Fruit fly (Drosophila melanogaster) whole organism, embryonic: ENCODE results near the gene CG18179.

Experiments
- ATbp ChIP-seq: fragments of 200-800 bp; sonication (Bioruptor generic); optimal IDR thresholded peaks from 2 replicates; lab custom pipeline; 2017; ENCODE audit warnings: missing biosample characterization, mild to moderate bottlenecking, missing genetic modification characterization, missing genetic modification reagents
- CG1024 ChIP-seq: fragments of 200-800 bp; sonication (Bioruptor generic); IDR thresholded peaks from 2 replicates; pipeline ENCODE4 v1.3.6; 2022; ENCODE audit warnings: missing biosample characterization, missing genetic modification characterization
- CG11456 ChIP-seq: fragments of 200-800 bp; sonication (Bioruptor generic); IDR thresholded peaks from 3 replicates; pipeline ENCODE4 v1.3.6; 2022; ENCODE audit warnings: missing biosample characterization, missing genetic modification characterization
- CG11504 ChIP-seq: fragments of 200-800 bp; sonication (Bioruptor generic); optimal IDR thresholded peaks from 3 replicates; lab custom pipeline; 2019; ENCODE audit warnings: missing biosample characterization, mild to moderate bottlenecking, missing genetic modification characterization, moderate library complexity
- CG14667 ChIP-seq: fragments of 200-800 bp; sonication (Bioruptor generic); IDR thresholded peaks from 2 replicates; pipeline ENCODE4 v1.3.6; 2022; ENCODE audit warnings: missing biosample characterization, missing genetic modification characterization
- CG17568 ChIP-seq: fragments of 200-800 bp; sonication (Bioruptor generic); optimal IDR thresholded peaks from 2 replicates; lab custom pipeline; 2018; ENCODE audit warnings: missing biosample characterization, mild to moderate bottlenecking, missing genetic modification characterization, moderate library complexity
- CG17829 ChIP-seq: fragments of 200-800 bp; optimal IDR thresholded peaks from 2 replicates; lab custom pipeline; 2019; ENCODE audit warnings: missing biosample characterization, mild to moderate bottlenecking, missing genetic modification characterization, moderate library complexity
- CG2120 ChIP-seq: fragments of 200-800 bp; sonication (Bioruptor generic); optimal IDR thresholded peaks from 3 replicates; lab custom pipeline; 2016; ENCODE audit warnings: missing biosample characterization, missing genetic modification characterization
- CG2712 ChIP-seq: fragments of 200-800 bp; optimal IDR thresholded peaks from 3 replicates; lab custom pipeline; 2019; ENCODE audit warnings: missing biosample characterization, mild to moderate bottlenecking, missing genetic modification characterization, moderate library complexity
- CG30020 ChIP-seq: fragments of 200-800 bp; optimal IDR thresholded peaks from 2 replicates; lab custom pipeline; 2019; ENCODE audit warnings: missing biosample characterization, mild to moderate bottlenecking, missing genetic modification characterization, moderate library complexity
- CG31441 ChIP-seq: fragments of 200-800 bp; sonication (Bioruptor generic); IDR thresholded peaks from 2 replicates; pipeline ENCODE4 v1.3.6; 2022; ENCODE audit warnings: missing biosample characterization, missing genetic modification characterization
- CG33213 ChIP-seq: fragments of 200-800 bp; sonication (Bioruptor generic); optimal IDR thresholded peaks from 3 replicates; lab custom pipeline; 2016; ENCODE audit warnings: missing biosample characterization, missing genetic modification characterization
- CG4404 ChIP-seq: fragments of 200-800 bp; sonication (Bioruptor generic); IDR thresholded peaks from 2 replicates; pipeline ENCODE4 v1.3.6; 2022; ENCODE audit warnings: missing biosample characterization, missing genetic modification characterization
- CG6254 ChIP-seq: fragments of 200-800 bp; sonication (Bioruptor generic); optimal IDR thresholded peaks from 3 replicates; lab custom pipeline; 2017; ENCODE audit warnings: mild to moderate bottlenecking, missing biosample characterization, missing genetic modification reagents, missing genetic modification characterization
- CG6683 ChIP-seq: fragments of 200-800 bp; sonication (Bioruptor generic); optimal IDR thresholded peaks from 2 replicates; lab custom pipeline; 2017; ENCODE audit warnings: missing biosample characterization, mild to moderate bottlenecking, missing genetic modification characterization, missing genetic modification reagents
- CG6813 ChIP-seq: fragments of 200-800 bp; sonication (Bioruptor generic); optimal IDR thresholded peaks from 2 replicates; lab custom pipeline; 2017; ENCODE audit warnings: missing biosample characterization, missing genetic modification characterization, mild to moderate bottlenecking, moderate library complexity, missing genetic modification reagents
- CG8924 ChIP-seq: fragments of 200-800 bp; optimal IDR thresholded peaks from 3 replicates; lab custom pipeline; 2019; ENCODE audit warnings: missing biosample characterization, mild to moderate bottlenecking, missing genetic modification characterization, moderate library complexity
- D ChIP-seq, 2 experiments: fragments of 200-800 bp in 1 of 2; fragments of >200 bp in 1 of 2; sonication (Bioruptor generic) in 1 of 2; optimal IDR thresholded peaks; 2 replicates in 1 of 2; 3 replicates in 1 of 2; lab custom pipeline; 2017; ENCODE audit warnings: mild to moderate bottlenecking in 1 of 2, missing biosample characterization in 1 of 2, missing genetic modification characterization in 1 of 2, missing genetic modification reagents in 1 of 2
- D19A ChIP-seq: fragments of 200-800 bp; optimal IDR thresholded peaks from 3 replicates; lab custom pipeline; 2019; ENCODE audit warnings: missing biosample characterization, mild to moderate bottlenecking, missing genetic modification characterization, moderate library complexity
- Deaf1 ChIP-seq: fragments of 200-800 bp; optimal IDR thresholded peaks from 3 replicates; lab custom pipeline; 2019; ENCODE audit warnings: missing biosample characterization, mild to moderate bottlenecking, missing genetic modification characterization, moderate library complexity
- HLHmδ ChIP-seq: fragments of 200-800 bp; sonication (Bioruptor generic); optimal IDR thresholded peaks from 2 replicates; lab custom pipeline; 2018; ENCODE audit warnings: missing biosample characterization, mild to moderate bottlenecking, missing genetic modification characterization, moderate library complexity
- NC2β ChIP-seq: fragments of 200-800 bp; sonication (Bioruptor generic); optimal IDR thresholded peaks from 2 replicates; lab custom pipeline; 2016; ENCODE audit warnings: missing biosample characterization, missing genetic modification characterization
- Nf-YC ChIP-seq: fragments of 200-800 bp; optimal IDR thresholded peaks from 3 replicates; lab custom pipeline; 2019; ENCODE audit warnings: missing biosample characterization, mild to moderate bottlenecking, missing genetic modification characterization, moderate library complexity
- Oli ChIP-seq: fragments of 200-800 bp; sonication (Bioruptor generic); optimal IDR thresholded peaks from 2 replicates; lab custom pipeline; 2018; ENCODE audit warnings: missing biosample characterization, mild to moderate bottlenecking, missing genetic modification characterization, moderate library complexity
- Xrp1 ChIP-seq: fragments of 200-800 bp; sonication (Bioruptor generic); IDR thresholded peaks from 2 replicates; pipeline ENCODE4 v1.3.6; 2022; ENCODE audit warnings: missing biosample characterization, missing genetic modification characterization
- aop ChIP-seq: fragments of 200-800 bp; sonication (Bioruptor generic); IDR thresholded peaks from 2 replicates; pipeline ENCODE4 v1.3.6; 2022; ENCODE audit warnings: missing biosample characterization, missing genetic modification characterization
- ash1 ChIP-seq: fragments of 200-800 bp; sonication (Bioruptor generic); optimal IDR thresholded peaks from 2 replicates; lab custom pipeline; 2018; ENCODE audit warnings: missing biosample characterization, mild to moderate bottlenecking, missing genetic modification characterization
- bcd ChIP-seq: fragments of 200-800 bp; sonication (Bioruptor generic); optimal IDR thresholded peaks from 2 replicates; lab custom pipeline; 2017; ENCODE audit warnings: missing biosample characterization, mild to moderate bottlenecking, missing genetic modification characterization
- caup ChIP-seq: fragments of 200-800 bp; sonication (Bioruptor generic); optimal IDR thresholded peaks from 3 replicates; lab custom pipeline; 2017; ENCODE audit warnings: missing biosample characterization, mild to moderate bottlenecking, missing genetic modification characterization, moderate library complexity; ENCODE audit not compliant: severe bottlenecking
- chif ChIP-seq, 2 experiments: fragments of 200-800 bp; sonication (Bioruptor generic); optimal IDR thresholded peaks; 3 replicates each; lab custom pipeline; 2016; ENCODE audit warnings: missing biosample characterization in 2 of 2, missing genetic modification characterization in 2 of 2
- chm ChIP-seq: fragments of 200-800 bp; sonication (Bioruptor generic); IDR thresholded peaks from 2 replicates; pipeline ENCODE4 v1.3.6; 2022; ENCODE audit warnings: missing biosample characterization, missing genetic modification characterization
- crol ChIP-seq: fragments of 200-800 bp; sonication (Bioruptor generic); IDR thresholded peaks from 2 replicates; pipeline ENCODE4 v1.3.6; 2022; ENCODE audit warnings: missing biosample characterization, missing genetic modification characterization
- emc ChIP-seq: fragments of 200-800 bp; sonication (Bioruptor generic); optimal IDR thresholded peaks from 2 replicates; lab custom pipeline; 2016; ENCODE audit warnings: missing biosample characterization, missing genetic modification characterization
- gro ChIP-seq: fragments of 200-800 bp; sonication (Bioruptor generic); optimal IDR thresholded peaks from 2 replicates; lab custom pipeline; 2016; ENCODE audit warnings: missing biosample characterization, missing genetic modification characterization
- ind ChIP-seq: fragments of 200-800 bp; sonication (Bioruptor generic); optimal IDR thresholded peaks from 3 replicates; lab custom pipeline; 2016; ENCODE audit warnings: missing biosample characterization, missing genetic modification characterization
- kay ChIP-seq: fragments of 200-800 bp; sonication (Bioruptor generic); optimal IDR thresholded peaks from 2 replicates; lab custom pipeline; 2016; ENCODE audit warnings: missing biosample characterization, missing genetic modification characterization
- klu ChIP-seq: fragments of 200-800 bp; sonication (Bioruptor generic); IDR thresholded peaks from 2 replicates; pipeline ENCODE4 v1.3.6; 2022; ENCODE audit warnings: missing biosample characterization, missing genetic modification characterization
- knrl ChIP-seq: fragments of 200-800 bp; sonication (Bioruptor generic); IDR thresholded peaks from 3 replicates; pipeline ENCODE4 v1.3.6; 2022; ENCODE audit warnings: missing biosample characterization, missing genetic modification characterization; ENCODE audit not compliant: partially characterized antibody
- lilli ChIP-seq: fragments of 200-800 bp; sonication (Bioruptor generic); optimal IDR thresholded peaks from 3 replicates; lab custom pipeline; 2016; ENCODE audit warnings: missing biosample characterization, missing genetic modification characterization
- lov ChIP-seq, 2 experiments: fragments of 200-800 bp in 1 of 2; fragments of >200 bp in 1 of 2; sonication (Bioruptor generic) in 1 of 2; IDR thresholded peaks in 1 of 2; optimal IDR thresholded peaks in 1 of 2; 2 replicates in 1 of 2; 3 replicates in 1 of 2; pipeline versions ENCODE4 v1.3.6 to Lab custom; 2017 to 2022; ENCODE audit warnings: missing biosample characterization in 1 of 2, missing genetic modification characterization in 1 of 2
- nmo ChIP-seq: fragments of 200-800 bp; sonication (Bioruptor generic); optimal IDR thresholded peaks from 2 replicates; lab custom pipeline; 2018; ENCODE audit warnings: missing biosample characterization, mild to moderate bottlenecking, missing genetic modification characterization, moderate library complexity
- p53 ChIP-seq: fragments of 200-800 bp; sonication (Bioruptor generic); optimal IDR thresholded peaks from 2 replicates; lab custom pipeline; 2016; ENCODE audit warnings: missing biosample characterization, missing genetic modification characterization
- pzg ChIP-seq: fragments of 200-800 bp; sonication (Bioruptor generic); optimal IDR thresholded peaks from 3 replicates; lab custom pipeline; 2018; ENCODE audit warnings: missing biosample characterization, mild to moderate bottlenecking, missing genetic modification characterization, moderate library complexity
- rib ChIP-seq: fragments of 200-800 bp; sonication (Bioruptor generic); IDR thresholded peaks from 2 replicates; pipeline ENCODE4 v1.3.6; 2022; ENCODE audit warnings: missing biosample characterization, missing genetic modification characterization
- scrt ChIP-seq: fragments of 200-800 bp; sonication (Bioruptor generic); optimal IDR thresholded peaks from 2 replicates; lab custom pipeline; 2018; ENCODE audit warnings: missing biosample characterization, mild to moderate bottlenecking, missing genetic modification characterization, moderate library complexity
- sd ChIP-seq: fragments of 200-800 bp; sonication (Bioruptor generic); optimal IDR thresholded peaks from 3 replicates; lab custom pipeline; 2018; ENCODE audit warnings: missing biosample characterization, mild to moderate bottlenecking, missing genetic modification characterization, moderate library complexity
- sug ChIP-seq: fragments of 200-800 bp; optimal IDR thresholded peaks from 2 replicates; lab custom pipeline; 2019; ENCODE audit warnings: missing biosample characterization, mild to moderate bottlenecking, missing genetic modification characterization, moderate library complexity
- toy ChIP-seq: fragments of 200-800 bp; sonication (Bioruptor generic); IDR thresholded peaks from 2 replicates; pipeline ENCODE4 v1.3.6; 2022; ENCODE audit warnings: missing biosample characterization, missing genetic modification characterization
- tup ChIP-seq: fragments of 200-800 bp; sonication (Bioruptor generic); optimal IDR thresholded peaks from 2 replicates; lab custom pipeline; 2016; ENCODE audit warnings: missing biosample characterization, mild to moderate bottlenecking, missing genetic modification characterization, moderate library complexity

The CG18179 gene

dm6 chr3L:9678007-9678497 is 39.0 kb downstream of the CG18179 start (continued):
- no peak for TF ChIP-seq bcd (GFP tag; lab: Kevin White, UChicago)
- TF ChIP-seq CG30020 (tag; lab: Kevin White, UChicago) = no peak
- TF ChIP-seq caup (GFP tag; lab: Kevin White, UChicago) = no peak
- TF ChIP-seq CG2712 (tag; lab: Kevin White, UChicago) = peak; percentile 28
- TF ChIP-seq CG6813 (GFP tag; lab: Kevin White, UChicago) = peak; percentile 4
- no peak for TF ChIP-seq tup
- no peak for TF ChIP-seq CG11456 (GFP tag; lab: Robert Waterston, UW)
- no peak for TF ChIP-seq ash1
- TF ChIP-seq emc (GFP tag; lab: Kevin White, UChicago) = no peak
- no peak for TF ChIP-seq aop (GFP tag; lab: Robert Waterston, UW)
- peak; percentile 41 for TF ChIP-seq ATbp (GFP tag; lab: Kevin White, UChicago)
- no peak for TF ChIP-seq CG17568 (GFP tag; lab: Kevin White, UChicago)
- TF ChIP-seq CG6683 (GFP tag; lab: Kevin White, UChicago) = no peak
- TF ChIP-seq gro (GFP tag; lab: Kevin White, UChicago) = peak; percentile 14
- no peak for TF ChIP-seq CG6254 (GFP tag; lab: Kevin White, UChicago)
- no peak; the same call in 1 of the 2 replicates for TF ChIP-seq crol
- no peak for TF ChIP-seq NC2β
- no peak for TF ChIP-seq nmo (GFP tag; lab: Kevin White, UChicago)
- 0 out of 2 replicates have a peak, but pooled peaks have one; percentile 7 for TF ChIP-seq chm (GFP tag; lab: Robert Waterston, UW)
- TF ChIP-seq CG33213 (GFP tag; lab: Kevin White, UChicago) = no peak
- TF ChIP-seq klu (GFP tag; lab: Robert Waterston, UW) = no peak
- peak; percentile 33; the same call in 1 of the 2 replicates for TF ChIP-seq Xrp1 (GFP tag; lab: Robert Waterston, UW)
- TF ChIP-seq lilli (GFP tag; lab: Kevin White, UChicago) = no peak
- peak; percentile 88 for TF ChIP-seq kay (GFP tag; lab: Kevin White, UChicago)
- TF ChIP-seq rib (GFP tag; lab: Robert Waterston, UW) = no peak
- TF ChIP-seq D19A (tag; lab: Kevin White, UChicago) = no peak
- no peak for TF ChIP-seq D (optimal IDR thresholded peaks at IDR 0.05; lab: Kevin White, UChicago)
- no peak for TF ChIP-seq D (GFP tag; optimal IDR thresholded peaks at IDR 0.05; lab: Kevin White, UChicago)
- TF ChIP-seq sug (tag; lab: Kevin White, UChicago) = no peak
- no peak for TF ChIP-seq CG14667
- no peak for TF ChIP-seq p53 (GFP tag; lab: Kevin White, UChicago)
- TF ChIP-seq Oli (tag; lab: Kevin White, UChicago) = no peak
- TF ChIP-seq ind = no peak
- no peak for TF ChIP-seq Deaf1 (tag; lab: Kevin White, UChicago)
- peak; percentile 30 for TF ChIP-seq HLHmδ (GFP tag; lab: Kevin White, UChicago)
- TF ChIP-seq lov (optimal IDR thresholded peaks at IDR 0.05; lab: Kevin White, UChicago) = no peak
- no peak for TF ChIP-seq lov (GFP tag; IDR thresholded peaks at IDR 0.05; lab: Robert Waterston, UW)
- no peak for TF ChIP-seq CG1024 (GFP tag; lab: Robert Waterston, UW)
- no peak for TF ChIP-seq CG11504 (tag; lab: Kevin White, UChicago)
- peak; percentile 29 for TF ChIP-seq CG8924 (tag; lab: Kevin White, UChicago)
- no peak for TF ChIP-seq CG31441 (GFP tag; lab: Robert Waterston, UW)
- no peak for TF ChIP-seq toy (GFP tag; lab: Robert Waterston, UW)
- TF ChIP-seq sd (tag; lab: Kevin White, UChicago) = peak; percentile 20
- TF ChIP-seq chif (GFP tag; optimal IDR thresholded peaks at IDR 0.05; lab: Kevin White, UChicago) = no peak
- TF ChIP-seq scrt = no peak
- no peak for TF ChIP-seq CG17829 (tag; lab: Kevin White, UChicago)
- TF ChIP-seq CG4404 = no peak
- 0 out of 3 replicates have a peak, but pooled peaks have one; percentile 20 for TF ChIP-seq knrl (GFP tag; lab: Robert Waterston, UW)
- no peak for TF ChIP-seq CG2120
- TF ChIP-seq pzg (GFP tag; lab: Kevin White, UChicago) = no peak
- no peak for TF ChIP-seq Nf-YC (tag; lab: Kevin White, UChicago)
